Worm (Caenorhabditis elegans) whole organism, L4 larva: Measurements from ENCODE around the gene fbxc-7.
"Not testable (repeated sequence)": the region's sequence is repeated elsewhere in the genome, so short reads cannot be mapped to it uniquely, and the experiment has no call there.

Experiments
- F26F4.8 ChIP-seq: fragments of 200-800 bp; sonication (Bioruptor generic); conservative IDR thresholded peaks from 2 replicates; pipeline ENCODE4 v1.3.6; 2022; ENCODE audit warnings: missing genetic modification characterization, missing compliant biosample characterization
- F44E2.7 ChIP-seq: fragments of 200-800 bp; sonication (Bioruptor generic); IDR thresholded peaks from 2 replicates; pipeline ENCODE4 v2.1.2; 2022; ENCODE audit warnings: missing genetic modification characterization, missing compliant biosample characterization
- F49E8.2 ChIP-seq: sonication (generic microtip); optimal IDR thresholded peaks from 2 replicates; lab custom pipeline; 2016; ENCODE audit warnings: missing compliant biosample characterization, mild to moderate bottlenecking, missing genetic modification characterization, borderline replicate concordance
- Y48G9A.11 ChIP-seq: fragments of 200-800 bp; sonication (Bioruptor generic); IDR thresholded peaks from 2 replicates; pipeline ENCODE4 v1.3.6; 2022; ENCODE audit warnings: missing genetic modification reagents, missing genetic modification characterization, missing compliant biosample characterization
- aha-1 ChIP-seq: fragments of 150-350 bp; peaks from one replicate; lab custom pipeline; 2014; ENCODE audit warnings: missing biosample characterization, missing genetic modification characterization
- arid-1 ChIP-seq: fragments of 200-800 bp; sonication (Bioruptor generic); conservative IDR thresholded peaks from 2 replicates; pipeline ENCODE4 v1.3.6; 2022; ENCODE audit warnings: missing genetic modification reagents, missing genetic modification characterization, missing compliant biosample characterization
- attf-4 ChIP-seq: sonication (generic microtip); optimal IDR thresholded peaks from 3 replicates; lab custom pipeline; 2017; ENCODE audit warnings: missing biosample characterization, missing genetic modification characterization
- ceh-20 ChIP-seq: fragments of 200-800 bp; sonication (Bioruptor generic); IDR thresholded peaks from 2 replicates; pipeline ENCODE4 v1.3.6; 2022; ENCODE audit warnings: missing genetic modification reagents, missing genetic modification characterization, missing compliant biosample characterization
- ceh-32 ChIP-seq: sonication (generic microtip); optimal IDR thresholded peaks from 2 replicates; lab custom pipeline; 2016; ENCODE audit warnings: mild to moderate bottlenecking, missing genetic modification characterization, missing compliant biosample characterization; ENCODE audit not compliant: poor library complexity
- ceh-44 ChIP-seq: fragments of 200-800 bp; sonication (Bioruptor generic); IDR thresholded peaks from 2 replicates; pipeline ENCODE4 v1.3.6; 2022; ENCODE audit warnings: missing genetic modification reagents, missing genetic modification characterization, missing compliant biosample characterization
- cey-2 ChIP-seq: sonication (generic microtip); optimal IDR thresholded peaks from 3 replicates; lab custom pipeline; 2017; ENCODE audit warnings: missing genetic modification characterization, mild to moderate bottlenecking, missing compliant biosample characterization, antibody characterized with exemption, borderline replicate concordance; ENCODE audit not compliant: insufficient read depth
- dve-1 ChIP-seq: sonication (generic microtip); optimal IDR thresholded peaks from 2 replicates; lab custom pipeline; 2017; ENCODE audit warnings: antibody characterized with exemption, mild to moderate bottlenecking, missing genetic modification characterization, missing compliant biosample characterization; ENCODE audit not compliant: insufficient read depth
- egl-43 ChIP-seq: fragments of 200-800 bp; sonication (Bioruptor generic); IDR thresholded peaks from 2 replicates; pipeline ENCODE4 v1.3.6; 2022; ENCODE audit warnings: missing genetic modification reagents, missing genetic modification characterization, missing compliant biosample characterization
- gei-8 ChIP-seq: fragments of 200-800 bp; sonication (Bioruptor generic); optimal IDR thresholded peaks from 2 replicates; lab custom pipeline; 2018; ENCODE audit warnings: mild to moderate bottlenecking, missing genetic modification characterization, missing compliant biosample characterization
- hlh-11 ChIP-seq: fragments of 200-800 bp; sonication (Bioruptor generic); optimal IDR thresholded peaks from 2 replicates; lab custom pipeline; 2018; ENCODE audit warnings: mild to moderate bottlenecking, missing genetic modification characterization, missing compliant biosample characterization
- lim-7 ChIP-seq: fragments of 200-800 bp; sonication (Bioruptor generic); IDR thresholded peaks from 2 replicates; pipeline ENCODE4 v1.3.6; 2022; ENCODE audit warnings: missing genetic modification characterization, missing compliant biosample characterization
- mdl-1 ChIP-seq, 2 experiments: fragments of 150-350 bp in 1 of 2; sonication (generic microtip) in 1 of 2; optimal IDR thresholded peaks; 2 replicates each; lab custom pipeline; 2014 to 2017; ENCODE audit warnings: missing biosample characterization in 2 of 2, missing genetic modification characterization in 2 of 2
- nhr-10 ChIP-seq: fragments of 150-350 bp; optimal IDR thresholded peaks from 2 replicates; lab custom pipeline; 2014; ENCODE audit warnings: missing biosample characterization, missing genetic modification characterization
- nhr-111 ChIP-seq: fragments of 200-800 bp; sonication (Bioruptor generic); optimal IDR thresholded peaks from 2 replicates; lab custom pipeline; 2018; ENCODE audit warnings: mild to moderate bottlenecking, missing genetic modification characterization, missing compliant biosample characterization
- nhr-42 ChIP-seq: fragments of 200-800 bp; sonication (Bioruptor generic); IDR thresholded peaks from 2 replicates; pipeline ENCODE4 v1.3.6; 2022; ENCODE audit warnings: missing genetic modification characterization, missing compliant biosample characterization
- nhr-76 ChIP-seq: fragments of 150-350 bp; optimal IDR thresholded peaks from 2 replicates; lab custom pipeline; 2014; ENCODE audit warnings: missing biosample characterization, missing genetic modification characterization
- nhr-77 ChIP-seq: fragments of 150-350 bp; optimal IDR thresholded peaks from 2 replicates; lab custom pipeline; 2014; ENCODE audit warnings: missing biosample characterization, missing genetic modification characterization
- pqm-1 ChIP-seq: sonication (generic microtip); optimal IDR thresholded peaks from 2 replicates; lab custom pipeline; 2017; ENCODE audit warnings: missing biosample characterization, missing genetic modification characterization
- saeg-2 ChIP-seq: fragments of 200-800 bp; sonication (Bioruptor generic); IDR thresholded peaks from 2 replicates; pipeline ENCODE4 v1.3.6; 2022; ENCODE audit warnings: missing genetic modification reagents, missing genetic modification characterization, missing compliant biosample characterization
- sdz-12 ChIP-seq: fragments of 200-800 bp; sonication (Bioruptor generic); optimal IDR thresholded peaks from 2 replicates; lab custom pipeline; 2018; ENCODE audit warnings: mild to moderate bottlenecking, missing genetic modification characterization, missing compliant biosample characterization
- spr-1 ChIP-seq: sonication (generic microtip); optimal IDR thresholded peaks from 2 replicates; lab custom pipeline; 2016; ENCODE audit warnings: mild to moderate bottlenecking, missing genetic modification characterization, missing compliant biosample characterization
- tra-1 ChIP-seq: fragments of 200-800 bp; sonication (Bioruptor generic); IDR thresholded peaks from 2 replicates; pipeline ENCODE4 v1.3.6; 2022; ENCODE audit warnings: missing genetic modification reagents, missing genetic modification characterization, missing compliant biosample characterization
- unc-130 ChIP-seq: sonication (generic microtip); optimal IDR thresholded peaks from 2 replicates; lab custom pipeline; 2016; ENCODE audit warnings: missing genetic modification reagents, missing genetic modification characterization, missing compliant biosample characterization
- unc-62 ChIP-seq, 3 experiments: fragments of 150-350 bp in 1 of 3; sonication (generic microtip); optimal IDR thresholded peaks in 2 of 3; peaks in 1 of 3; 1 replicate in 1 of 3; 2 replicates in 2 of 3; lab custom pipeline; 2014 to 2017; ENCODE audit warnings: missing biosample characterization in 3 of 3, missing genetic modification characterization in 3 of 3, missing genetic modification reagents in 3 of 3, missing genotype in 1 of 3
- zag-1 ChIP-seq: fragments of 150-350 bp; optimal IDR thresholded peaks from 2 replicates; lab custom pipeline; 2014; ENCODE audit warnings: missing biosample characterization, missing genetic modification characterization
- zfp-2 ChIP-seq: sonication (generic microtip); optimal IDR thresholded peaks from 2 replicates; lab custom pipeline; 2016; ENCODE audit warnings: mild to moderate bottlenecking, missing genetic modification characterization, missing compliant biosample characterization
- zfp-3 ChIP-seq: fragments of 200-800 bp; sonication (Bioruptor generic); conservative IDR thresholded peaks from 2 replicates; pipeline ENCODE4 v1.3.6; 2022; ENCODE audit warnings: missing genetic modification reagents, missing genetic modification characterization, missing compliant biosample characterization
- ztf-7 ChIP-seq: fragments of 150-350 bp; optimal IDR thresholded peaks from 2 replicates; lab custom pipeline; 2014; ENCODE audit warnings: missing biosample characterization, missing genetic modification characterization

fbxc-7 gene

ce11 chrII:979135-979534, 24.4 kb downstream of the fbxc-7 start, which contains the start of the genes fbxc-17 and fbxc-15:
Gene fbxc-17, minus strand, starts transcription at chrII:979235.
Gene fbxc-15, plus strand, starts transcription at chrII:979423.
- TF ChIP-seq ceh-32 (tag; lab: Kevin White, UChicago) (no peak), attf-4 (tag; lab: Kevin White, UChicago) (no peak), zag-1 (tag; lab: Kevin White, UChicago) (no peak), ceh-44 (GFP tag; lab: Robert Waterston, UW) (no peak), spr-1 (tag; lab: Kevin White, UChicago) (no peak), nhr-77 (no peak), Y48G9A.11 (no peak), saeg-2 (GFP tag; lab: Robert Waterston, UW) (no peak), mdl-1 (tag; optimal IDR thresholded peaks at IDR 0.05; lab: Kevin White, UChicago) (no peak), pqm-1 (tag; lab: Kevin White, UChicago) (no peak), lim-7 (no peak), unc-130 (GFP tag; lab: Kevin White, UChicago) (no peak), ceh-20 (GFP tag; lab: Robert Waterston, UW) (no peak), F49E8.2 (tag; lab: Kevin White, UChicago) (no peak), egl-43 (GFP tag; lab: Robert Waterston, UW) (no peak), nhr-10 (no peak)

DNA sequence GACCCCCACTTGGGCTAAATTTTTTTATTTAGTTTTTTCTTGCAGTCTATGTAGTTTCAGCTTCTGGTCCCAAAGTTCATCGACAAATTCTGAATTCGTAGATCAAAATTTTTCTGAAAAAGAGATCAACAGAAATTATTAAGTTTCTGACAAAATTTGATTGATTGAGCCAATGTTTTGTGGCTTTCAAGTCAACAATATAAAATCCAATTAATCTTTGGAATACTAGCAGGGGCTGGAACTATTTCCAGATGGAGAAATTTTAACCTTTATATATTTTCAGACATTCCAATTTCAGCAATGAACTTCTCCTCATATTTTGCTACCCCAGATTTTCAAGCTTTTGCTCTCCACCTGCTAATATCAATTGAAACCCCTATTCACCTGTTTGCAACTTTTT, 28.1 kb downstream of the fbxc-7 start, which contains the start of gene srh-274:
Gene srh-274 (plus strand): TSS at position 301 of the 400 bp plus-strand sequence.
- no peak for TF ChIP-seq gei-8 (GFP tag; lab: Kevin White, UChicago)
- no peak for TF ChIP-seq ztf-7 (tag; lab: Kevin White, UChicago)
- TF ChIP-seq aha-1 (tag; lab: Kevin White, UChicago): peak; percentile 45
- TF ChIP-seq, all 104 proteins: peak for 1

DNA sequence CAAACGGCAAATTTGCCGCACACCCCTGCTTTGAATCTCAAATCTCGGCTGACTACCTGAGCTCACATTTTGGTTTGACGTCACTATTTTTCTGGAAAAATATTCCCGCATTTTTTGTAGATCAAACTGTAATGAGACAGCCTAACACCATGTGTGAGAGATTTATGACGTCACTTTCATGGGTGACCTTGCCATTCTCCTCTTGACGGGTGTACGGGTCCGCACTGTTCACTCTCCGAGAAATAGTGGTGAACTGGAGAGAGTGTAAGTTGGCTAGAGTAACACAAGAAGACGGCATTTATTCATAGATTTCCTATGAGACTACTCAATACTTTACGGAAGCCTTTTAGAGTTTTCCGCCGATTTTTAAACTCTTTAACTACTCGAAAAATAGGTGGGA, 31.0 kb downstream of the fbxc-7 start, which contains the start of gene fbxc-40:
Gene fbxc-40 (plus strand): TSS at position 301 of the 400 bp plus-strand sequence.
- not testable (repeated sequence) for TF ChIP-seq dve-1 (tag; lab: Kevin White, UChicago); nhr-42 (GFP tag; lab: Robert Waterston, UW); mdl-1 (tag; optimal IDR thresholded peaks at IDR 0.05; lab: Kevin White, UChicago)

DNA sequence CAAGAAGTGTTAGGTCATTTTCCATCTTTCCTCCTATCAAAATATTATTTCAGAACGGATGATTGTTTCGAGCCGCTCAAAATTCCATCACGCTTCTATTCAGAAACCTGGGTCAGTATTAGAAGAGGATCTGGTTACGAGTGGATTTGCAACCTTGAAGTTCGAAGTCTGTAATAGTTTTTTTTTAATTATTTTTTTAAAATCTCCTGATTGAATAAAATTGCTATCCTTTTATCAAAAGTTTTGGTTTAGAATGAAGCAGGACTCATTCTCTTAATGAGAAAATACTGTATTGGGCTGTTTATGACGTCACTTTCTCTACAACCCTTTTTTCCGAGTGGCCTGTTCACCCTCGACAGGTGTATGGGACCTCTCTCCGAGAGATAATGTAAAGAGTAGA, 33.7 kb downstream of the fbxc-7 start, which contains the start of gene fbxc-39:
Gene fbxc-39 (plus strand): TSS at position 301 of the 400 bp plus-strand sequence.
- TF ChIP-seq sdz-12 (GFP tag; lab: Kevin White, UChicago): no peak
- no peak for TF ChIP-seq zfp-3 (GFP tag; lab: Robert Waterston, UW)
- TF ChIP-seq nhr-111 (GFP tag; lab: Kevin White, UChicago): no peak
- TF ChIP-seq unc-130 (GFP tag; lab: Kevin White, UChicago): no peak
- no peak for TF ChIP-seq arid-1 (GFP tag; lab: Robert Waterston, UW)
- no peak for TF ChIP-seq F26F4.8
- TF ChIP-seq cey-2 (tag; lab: Kevin White, UChicago): no peak
- TF ChIP-seq hlh-11 (tag; lab: Kevin White, UChicago): no peak
- no peak for TF ChIP-seq ceh-20 (GFP tag; lab: Robert Waterston, UW)
- TF ChIP-seq spr-1 (tag; lab: Kevin White, UChicago): no peak
- TF ChIP-seq unc-62 (GFP tag; optimal IDR thresholded peaks at IDR 0.05 in 1 of 2; lab: Kevin White, UChicago): no peak
- TF ChIP-seq unc-62 (tag; optimal IDR thresholded peaks at IDR 0.05; lab: Kevin White, UChicago): no peak
- TF ChIP-seq zfp-2 (tag; lab: Kevin White, UChicago): no peak

DNA sequence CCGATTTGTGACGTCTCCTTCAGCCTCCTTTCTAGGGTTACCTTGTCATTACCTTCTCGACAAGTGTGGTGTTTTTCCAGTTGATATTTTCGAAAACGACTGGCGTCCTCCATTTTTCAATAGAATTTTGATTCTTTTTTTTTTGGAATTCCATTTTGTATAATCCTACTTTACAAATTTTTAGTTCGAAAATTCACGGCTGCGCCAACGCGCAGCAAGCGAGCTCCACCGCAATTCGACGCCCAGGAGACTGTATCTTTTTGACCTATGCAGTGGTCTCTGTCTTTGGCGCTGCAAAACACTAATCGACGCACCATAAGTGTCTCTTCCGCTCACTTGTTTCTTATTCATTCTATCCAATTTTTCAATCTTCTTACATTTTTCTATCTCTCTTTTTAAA, 36.6 kb downstream of the fbxc-7 start, which contains the start of gene fbxc-42:
Gene fbxc-42 (plus strand): TSS at position 301 of the 400 bp plus-strand sequence.
- TF ChIP-seq nhr-76 (tag; lab: Kevin White, UChicago) (no peak), tra-1 (GFP tag; lab: Robert Waterston, UW) (no peak), unc-130 (GFP tag; lab: Kevin White, UChicago) (no peak), F44E2.7 (GFP tag; lab: Robert Waterston, UW) (no peak)
- TF ChIP-seq, all 104 proteins: peak for 0
